Worm (Caenorhabditis elegans): ENCODE results near the gene C56G2.15.

ce11 chrIII:6367712-6368111, at the start of gene C56G2.15, which contains the start of gene thoc-2:
- no peak for TF ChIP-seq nhr-25 (tag; optimal IDR thresholded peaks at IDR 0.05; ENCODE audit: borderline replicate concordance, insufficient read depth)
- TF ChIP-seq nhr-11 (tag; optimal IDR thresholded peaks at IDR 0.05): no peak
- no peak for TF ChIP-seq ama-1 (optimal IDR thresholded peaks at IDR 0.05)
- no peak for TF ChIP-seq R02D3.7 (tag; optimal IDR thresholded peaks at IDR 0.05)
- TF ChIP-seq dpl-1 (GFP tag; optimal IDR thresholded peaks at IDR 0.05): no peak
- no peak for TF ChIP-seq lin-39 (tag; optimal IDR thresholded peaks at IDR 0.05)

Data from whole organism, L4 larva.